Worm (Caenorhabditis elegans): Measurements from ENCODE around the gene F28E10.4.

Gene F28E10.4

ce11 chrIV:4605608-4606007 is 38.4 kb upstream of the F28E10.4 start, which contains the start of gene nspg-10:
nspg-10 (plus strand) TSS chrIV:4605786.
- TF ChIP-seq pqm-1 (tag; optimal IDR thresholded peaks at IDR 0.05) = peak; percentile 42
- TF ChIP-seq ceh-16 (tag; optimal IDR thresholded peaks at IDR 0.05) = no peak
- TF ChIP-seq lsy-12 (tag; optimal IDR thresholded peaks at IDR 0.05) = no peak
- TF ChIP-seq elt-2 (tag; optimal IDR thresholded peaks at IDR 0.05) = peak; percentile 73

- no peak for TF ChIP-seq nhr-76 (tag; optimal IDR thresholded peaks at IDR 0.05)
- TF ChIP-seq fkh-10 (GFP tag; optimal IDR thresholded peaks at IDR 0.05) = no peak
- TF ChIP-seq ztf-11 (tag; optimal IDR thresholded peaks at IDR 0.05) = no peak
- TF ChIP-seq fos-1 (tag; optimal IDR thresholded peaks at IDR 0.05) = no peak
- no peak for TF ChIP-seq unc-39 (tag; optimal IDR thresholded peaks at IDR 0.05)
- TF ChIP-seq eor-1 (tag; optimal IDR thresholded peaks at IDR 0.05) = no peak
- TF ChIP-seq zag-1 (tag; optimal IDR thresholded peaks at IDR 0.05) = no peak
- TF ChIP-seq hmg-11 (tag; optimal IDR thresholded peaks at IDR 0.05) = no peak
- TF ChIP-seq nfya-1 (tag; optimal IDR thresholded peaks at IDR 0.05; ENCODE audit: insufficient read depth) = no peak
- no peak for TF ChIP-seq mdl-1 (tag; optimal IDR thresholded peaks at IDR 0.05)
- no peak for TF ChIP-seq ceh-16 (tag; optimal IDR thresholded peaks at IDR 0.05)
- TF ChIP-seq nhr-23 (tag; optimal IDR thresholded peaks at IDR 0.05) = no peak
- TF ChIP-seq ZK546.5 (tag; optimal IDR thresholded peaks at IDR 0.05) = no peak
- TF ChIP-seq elt-3 (tag; optimal IDR thresholded peaks at IDR 0.05) = no peak
- TF ChIP-seq sea-2 (GFP tag; optimal IDR thresholded peaks at IDR 0.05) = no peak
- no peak for TF ChIP-seq lin-15B (tag; optimal IDR thresholded peaks at IDR 0.05)
- no peak for TF ChIP-seq ceh-28 (tag; optimal IDR thresholded peaks at IDR 0.05)
Measured at ce11 chrIV:4602565-4602964, 35.3 kb upstream of the F28E10.4 start, which contains the start of gene F19C7.4. F19C7.4 (plus strand) TSS chrIV:4602865.

- peak; percentile 67 for TF ChIP-seq elt-2 (tag; optimal IDR thresholded peaks at IDR 0.05)
- peak; percentile 66 for TF ChIP-seq pqm-1 (tag; optimal IDR thresholded peaks at IDR 0.05)
- TF ChIP-seq egl-5 (tag; optimal IDR thresholded peaks at IDR 0.05) = no peak
- TF ChIP-seq nhr-11 (tag; optimal IDR thresholded peaks at IDR 0.05) = no peak
Measured at ce11 chrIV:4599352-4600004, 32.2 kb upstream of the F28E10.4 start, which contains the start of gene F19C7.2. F19C7.2 (plus strand) TSS chrIV:4599954.

ce11 chrIV:4596824-4597223 is 29.6 kb upstream of the F28E10.4 start, which contains the start of gene F19C7.3:
F19C7.3 (plus strand) TSS chrIV:4597124.
- TF ChIP-seq daf-12 (tag; optimal IDR thresholded peaks at IDR 0.05) (no peak), mml-1 (tag; optimal IDR thresholded peaks at IDR 0.05) (no peak), snpc-4 (tag; optimal IDR thresholded peaks at IDR 0.05) (no peak), zag-1 (tag; optimal IDR thresholded peaks at IDR 0.05) (no peak), nhr-23 (tag; optimal IDR thresholded peaks at IDR 0.05) (no peak), nfya-1 (tag; optimal IDR thresholded peaks at IDR 0.05; ENCODE audit: insufficient read depth) (no peak), nhr-237 (tag; optimal IDR thresholded peaks at IDR 0.05) (no peak), lin-15B (tag; optimal IDR thresholded peaks at IDR 0.05) (no peak), nhr-28 (tag; optimal IDR thresholded peaks at IDR 0.05) (no peak), ceh-28 (tag; optimal IDR thresholded peaks at IDR 0.05) (no peak), elt-3 (tag; optimal IDR thresholded peaks at IDR 0.05) (no peak)

ce11 chrIV:4588408-4588807 is 21.2 kb upstream of the F28E10.4 start:
- TF ChIP-seq jun-1 (tag; optimal IDR thresholded peaks at IDR 0.05) (no peak), pha-4 (tag; optimal IDR thresholded peaks at IDR 0.05) (peak; percentile 62)

ce11 chrIV:4587532-4587931 is 20.3 kb upstream of the F28E10.4 start:
- TF ChIP-seq snpc-4 (tag; optimal IDR thresholded peaks at IDR 0.05) = no peak
- no peak for TF ChIP-seq nhr-43 (tag; optimal IDR thresholded peaks at IDR 0.05; ENCODE audit: poor library complexity, severe bottlenecking)
- no peak for TF ChIP-seq R02D3.7 (tag; optimal IDR thresholded peaks at IDR 0.05)
- no peak for TF ChIP-seq zag-1 (tag; optimal IDR thresholded peaks at IDR 0.05)
- no peak for TF ChIP-seq fos-1 (tag; optimal IDR thresholded peaks at IDR 0.05)
- TF ChIP-seq pqm-1 (tag; optimal IDR thresholded peaks at IDR 0.05) = no peak
- no peak for TF ChIP-seq nhr-25 (tag; optimal IDR thresholded peaks at IDR 0.05)
- no peak for TF ChIP-seq elt-2 (tag; optimal IDR thresholded peaks at IDR 0.05)
- TF ChIP-seq nhr-76 (tag; optimal IDR thresholded peaks at IDR 0.05) = no peak
- TF ChIP-seq lin-15B (tag; optimal IDR thresholded peaks at IDR 0.05) = no peak
- no peak for TF ChIP-seq elt-1 (tag; optimal IDR thresholded peaks at IDR 0.05)
- no peak for TF ChIP-seq sea-2 (GFP tag; optimal IDR thresholded peaks at IDR 0.05)
- no peak for TF ChIP-seq nhr-237 (tag; optimal IDR thresholded peaks at IDR 0.05)
- TF ChIP-seq ZK546.5 (tag; optimal IDR thresholded peaks at IDR 0.05) = no peak
- no peak for TF ChIP-seq ceh-82 (tag; optimal IDR thresholded peaks at IDR 0.05)
- no peak for TF ChIP-seq ztf-4 (tag; optimal IDR thresholded peaks at IDR 0.05)
- TF ChIP-seq nhr-28 (tag; optimal IDR thresholded peaks at IDR 0.05) = no peak
- no peak for TF ChIP-seq jun-1 (tag; optimal IDR thresholded peaks at IDR 0.05)
- no peak for TF ChIP-seq ceh-9 (tag; optimal IDR thresholded peaks at IDR 0.05)

Data from whole organism, L3 larva.